Worm (Caenorhabditis elegans): ENCODE data around the gene C36A4.4.

Gene C36A4.4

ce11 chrIII:3862918-3863385 lies 19.5 kb upstream of the C36A4.4 start, which contains the start of gene brc-1:
Gene brc-1 (minus strand): TSS chrIII:3862968.
- peak; percentile 33 for TF ChIP-seq lin-39 (tag; optimal IDR thresholded peaks at IDR 0.05)
- no peak for TF ChIP-seq tlp-1 (tag; optimal IDR thresholded peaks at IDR 0.05)
- TF ChIP-seq lin-35 (GFP tag; optimal IDR thresholded peaks at IDR 0.05) = peak; percentile 96 to 97
- peak; percentile 97 for TF ChIP-seq lin-14 (GFP tag; optimal IDR thresholded peaks at IDR 0.05)
- TF ChIP-seq grh-1 (GFP tag; IDR thresholded peaks at IDR 0.05) = peak; percentile 51
- TF ChIP-seq nhr-12 (tag; optimal IDR thresholded peaks at IDR 0.05) = no peak
- TF ChIP-seq aly-2 (tag; optimal IDR thresholded peaks at IDR 0.05) = peak; percentile 35
- TF ChIP-seq unc-86 (tag; optimal IDR thresholded peaks at IDR 0.05) = peak; percentile 86
- no peak for TF ChIP-seq Y116A8C.19 (tag; optimal IDR thresholded peaks at IDR 0.05; ENCODE audit: borderline replicate concordance)
- TF ChIP-seq pax-3 (tag; optimal IDR thresholded peaks at IDR 0.05) = peak; percentile 84
- peak; percentile 65 for TF ChIP-seq elt-2 (tag; optimal IDR thresholded peaks at IDR 0.05)
- TF ChIP-seq unc-130 (tag; optimal IDR thresholded peaks at IDR 0.05) = peak; percentile 71
- TF ChIP-seq nhr-84 (tag; optimal IDR thresholded peaks at IDR 0.05) = no peak
- TF ChIP-seq irx-1 (tag; optimal IDR thresholded peaks at IDR 0.05) = peak; percentile 80
- no peak for TF ChIP-seq C34B4.2 (tag; optimal IDR thresholded peaks at IDR 0.05)
- peak; percentile 78 for TF ChIP-seq mep-1 (tag; optimal IDR thresholded peaks at IDR 0.05)
- peak; percentile 96 for TF ChIP-seq fkh-8 (tag; optimal IDR thresholded peaks at IDR 0.05)
- TF ChIP-seq vab-15 (tag; optimal IDR thresholded peaks at IDR 0.05) = peak; percentile 15
- TF ChIP-seq nhr-85 (tag) = peak; percentile 81
- TF ChIP-seq nhr-237 (tag; optimal IDR thresholded peaks at IDR 0.05) = peak; percentile 74
- TF ChIP-seq tbx-2 (tag; optimal IDR thresholded peaks at IDR 0.05) = peak; percentile 83
- TF ChIP-seq ztf-11 (tag; optimal IDR thresholded peaks at IDR 0.05) = peak in 1 of 2 experiments; percentile 36
- no peak for TF ChIP-seq egl-27 (tag; optimal IDR thresholded peaks at IDR 0.05)
- peak; percentile 93 to 96 for TF ChIP-seq lsy-2 (tag; optimal IDR thresholded peaks at IDR 0.05)
- TF ChIP-seq snu-23 (GFP tag; optimal IDR thresholded peaks at IDR 0.05) = peak; percentile 90
- TF ChIP-seq ceh-82 (tag; optimal IDR thresholded peaks at IDR 0.05) = peak; percentile 75 to 96 (median 75)
- TF ChIP-seq nhr-71 (tag; optimal IDR thresholded peaks at IDR 0.05) = peak; percentile 94
- no peak for TF ChIP-seq ceh-63 (GFP tag; optimal IDR thresholded peaks at IDR 0.05)
- peak; percentile 87 for TF ChIP-seq fkh-10 (GFP tag; optimal IDR thresholded peaks at IDR 0.05)
- peak; percentile 74 for TF ChIP-seq jun-1 (tag; optimal IDR thresholded peaks at IDR 0.05)
- TF ChIP-seq unc-30 (tag; optimal IDR thresholded peaks at IDR 0.05) = no peak
- peak; percentile 59 for TF ChIP-seq zip-4 (GFP tag; optimal IDR thresholded peaks at IDR 0.05)
- peak; percentile 72 for TF ChIP-seq nhr-77 (tag; optimal IDR thresholded peaks at IDR 0.05)
- peak; percentile 82 for TF ChIP-seq dsc-1 (tag; optimal IDR thresholded peaks at IDR 0.05)
- peak; percentile 74 for TF ChIP-seq F16B12.6 (tag; optimal IDR thresholded peaks at IDR 0.05)
- TF ChIP-seq isw-1 (GFP tag; IDR thresholded peaks at IDR 0.05) = peak; percentile 88
- peak; percentile 85 for TF ChIP-seq ceh-8 (GFP tag; optimal IDR thresholded peaks at IDR 0.05)
- no peak for TF ChIP-seq ces-1 (GFP tag; optimal IDR thresholded peaks at IDR 0.05)
- no peak for TF ChIP-seq hlh-17 (GFP tag; optimal IDR thresholded peaks at IDR 0.05; ENCODE audit: borderline replicate concordance)
- peak; percentile 53 for TF ChIP-seq C04F5.9 (tag; optimal IDR thresholded peaks at IDR 0.05)
- peak; percentile 88 to 96 for TF ChIP-seq efl-1 (optimal IDR thresholded peaks at IDR 0.05)
- TF ChIP-seq efl-1 (GFP tag; optimal IDR thresholded peaks at IDR 0.05 in 1 of 2) = peak; percentile 96 to 99
- TF ChIP-seq nhr-76 (tag; optimal IDR thresholded peaks at IDR 0.05) = no peak
- no peak for TF ChIP-seq hlh-4 (tag; optimal IDR thresholded peaks at IDR 0.05)
- peak; percentile 52; the same call in 1 of the 2 replicates for TF ChIP-seq ceh-88 (GFP tag; IDR thresholded peaks at IDR 0.05)
- TF ChIP-seq efl-3 (GFP tag; optimal IDR thresholded peaks at IDR 0.05) = no peak
- TF ChIP-seq elt-3 (tag; optimal IDR thresholded peaks at IDR 0.05) = peak in 3 of 6 experiments; percentile 3 to 74 (median 64)
- peak; percentile 92 to 96 (median 94) for TF ChIP-seq dpl-1 (GFP tag; optimal IDR thresholded peaks at IDR 0.05)
- TF ChIP-seq ets-5 (GFP tag; IDR thresholded peaks at IDR 0.05) = no peak
- TF ChIP-seq nhr-11 (tag; optimal IDR thresholded peaks at IDR 0.05) = peak; percentile 53
- peak; percentile 72 for TF ChIP-seq blmp-1 (tag; optimal IDR thresholded peaks at IDR 0.05)
- TF ChIP-seq sptf-1 (tag; optimal IDR thresholded peaks at IDR 0.05) = no peak
- peak; percentile 88 for TF ChIP-seq rnt-1 (tag; optimal IDR thresholded peaks at IDR 0.05)
